Fruit fly (Drosophila melanogaster): Measurements from ENCODE around the gene obst-H.

Gene obst-H

dm6 chr3L:15541281-15541680 lies 12.2 kb upstream of the obst-H start:
- TF ChIP-seq noc (tag; optimal IDR thresholded peaks at IDR 0.05), result no peak

- TF ChIP-seq noc (tag; optimal IDR thresholded peaks at IDR 0.05), result no peak
These were observed 11.6 kb upstream of the obst-H start for dm6 chr3L:15540682-15541081.

DNA sequence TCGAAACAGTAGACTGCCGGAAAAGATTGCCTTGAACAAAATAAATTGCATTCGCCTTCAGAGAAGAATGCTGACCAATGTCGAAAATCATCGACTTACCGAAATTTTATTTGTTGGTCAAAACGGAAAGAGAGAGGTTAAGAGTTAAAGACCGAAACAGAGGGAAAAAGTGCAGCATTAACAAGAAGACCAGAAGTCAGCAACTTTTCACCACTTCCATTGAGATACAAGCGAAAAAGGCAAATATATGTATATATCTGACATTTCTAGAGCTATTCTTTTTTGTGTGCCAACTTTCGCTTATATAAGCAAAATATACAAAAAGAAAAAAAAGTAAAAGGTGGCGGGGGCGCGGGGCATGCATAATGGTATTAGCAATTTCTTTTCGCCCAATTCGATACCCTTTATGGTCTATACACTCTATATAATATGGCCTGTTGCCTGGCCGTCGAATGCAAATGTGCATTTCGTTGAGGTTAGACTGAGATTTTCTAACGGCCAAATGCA lies 10.9 kb upstream of the obst-H start:
- TF ChIP-seq noc (tag; optimal IDR thresholded peaks at IDR 0.05), result no peak

DNA sequence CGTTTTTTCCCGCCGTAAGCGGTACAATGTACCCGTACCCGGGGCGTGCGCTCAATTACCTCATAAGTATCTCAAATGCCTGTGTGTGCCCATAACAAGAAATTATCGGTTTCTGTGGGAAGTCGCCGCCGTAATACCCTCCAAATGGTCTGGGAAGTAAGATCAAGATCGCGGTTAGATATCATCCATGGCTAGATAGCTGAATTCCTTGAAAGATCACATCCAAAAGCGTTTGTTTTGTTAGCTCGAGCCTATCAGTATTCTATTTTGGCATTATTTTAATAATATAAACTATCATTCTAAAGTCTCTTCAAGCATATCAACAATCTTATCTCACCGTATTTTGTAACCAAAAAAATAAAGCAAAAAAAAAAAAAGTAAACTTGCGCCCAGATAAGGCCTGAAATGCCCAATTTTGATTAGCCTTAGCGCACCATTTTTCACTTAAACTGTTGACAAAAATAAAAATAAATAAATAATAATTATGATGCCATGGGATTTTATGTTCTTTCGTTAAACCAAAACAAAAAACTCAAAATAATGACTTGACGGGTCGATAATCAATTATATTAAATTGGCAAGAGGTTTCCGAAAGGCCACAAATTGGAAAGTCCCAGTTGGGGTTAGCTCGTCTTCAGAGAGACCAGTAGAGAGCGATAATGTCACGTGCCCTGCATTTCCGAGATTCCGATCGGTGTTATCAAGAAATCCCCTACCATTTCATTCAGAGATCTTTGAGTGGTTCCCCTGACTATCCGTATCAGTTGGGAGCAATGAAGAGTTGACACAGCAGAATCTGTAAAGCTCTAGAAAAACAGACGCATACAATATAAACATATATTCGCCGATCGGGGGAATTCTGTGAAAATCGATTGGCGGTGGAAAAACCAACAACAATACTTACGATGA lies 9.8 kb upstream of the obst-H start:
- TF ChIP-seq noc (tag; optimal IDR thresholded peaks at IDR 0.05), result peak; percentile 20

DNA sequence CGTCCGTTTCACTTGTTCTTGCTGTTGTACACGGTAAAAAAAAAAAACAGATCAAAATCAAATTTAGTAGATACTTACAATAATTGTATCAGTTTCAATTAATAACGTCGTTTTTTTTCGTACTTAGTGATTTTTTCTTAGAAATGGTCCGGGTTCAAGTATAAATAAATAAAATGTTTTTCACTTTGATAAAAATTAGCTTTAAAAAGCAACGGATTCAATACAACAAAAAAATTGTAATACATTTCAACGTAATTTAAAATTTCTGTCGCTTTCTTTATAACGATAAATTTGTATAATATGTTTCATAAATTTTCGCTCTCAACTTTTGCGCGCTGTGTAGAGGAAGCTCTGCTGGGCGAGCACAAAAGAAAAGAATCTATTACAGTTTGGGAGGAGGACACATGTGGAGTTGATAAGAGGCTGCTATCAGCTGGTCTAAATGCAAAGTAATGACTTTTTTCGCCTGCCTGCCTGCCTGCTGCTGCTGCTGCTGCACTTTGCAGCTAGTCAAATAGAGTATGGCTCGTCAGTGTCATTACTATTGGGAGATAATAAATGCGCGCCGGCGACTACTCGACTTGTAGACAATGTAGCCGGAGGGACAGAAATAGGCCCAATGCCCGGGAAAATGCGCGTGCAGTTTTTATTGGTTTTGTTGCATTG lies 9.0 kb upstream of the obst-H start:
- TF ChIP-seq noc (tag; optimal IDR thresholded peaks at IDR 0.05), result peak; percentile 80

DNA sequence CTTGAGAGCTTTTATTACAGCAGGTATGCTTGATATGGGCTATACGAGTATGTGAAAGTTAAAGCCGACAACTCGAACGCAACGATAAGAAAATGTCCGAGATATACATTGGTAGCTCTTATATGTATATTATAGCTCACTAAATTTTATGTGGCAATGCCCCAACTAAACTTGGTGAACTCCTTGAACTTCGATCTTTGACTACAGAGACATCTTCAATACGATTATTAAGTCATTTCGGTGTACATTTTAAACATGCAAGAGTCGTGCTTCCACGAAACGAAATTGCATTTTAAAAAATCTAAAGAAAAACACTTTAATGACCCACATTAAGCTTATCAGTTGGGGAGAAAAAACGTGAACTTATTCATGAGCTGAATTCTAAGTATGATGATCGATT lies 7.5 kb upstream of the obst-H start:
- TF ChIP-seq noc (tag; optimal IDR thresholded peaks at IDR 0.05), result no peak

DNA sequence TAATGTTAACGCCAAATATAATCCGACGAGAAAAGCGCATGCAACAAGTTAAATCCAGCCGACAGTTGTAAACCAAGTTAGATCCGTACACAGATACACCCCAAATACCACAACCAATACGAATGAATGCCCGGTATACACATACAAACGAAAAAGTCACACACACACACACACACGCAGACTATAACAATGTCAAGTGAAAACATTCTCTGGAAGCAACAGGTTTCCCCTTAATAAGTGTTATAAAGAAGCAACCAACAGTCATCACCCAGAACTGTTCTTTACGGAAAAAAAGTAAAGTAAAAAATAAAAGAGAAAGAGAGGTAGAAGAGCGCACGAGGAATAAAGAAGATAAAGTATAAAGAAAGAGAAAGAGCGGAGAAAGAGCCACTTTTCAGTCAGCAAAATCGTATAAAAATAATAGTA lies 6.8 kb upstream of the obst-H start:
- TF ChIP-seq noc (tag; optimal IDR thresholded peaks at IDR 0.05), result no peak

DNA sequence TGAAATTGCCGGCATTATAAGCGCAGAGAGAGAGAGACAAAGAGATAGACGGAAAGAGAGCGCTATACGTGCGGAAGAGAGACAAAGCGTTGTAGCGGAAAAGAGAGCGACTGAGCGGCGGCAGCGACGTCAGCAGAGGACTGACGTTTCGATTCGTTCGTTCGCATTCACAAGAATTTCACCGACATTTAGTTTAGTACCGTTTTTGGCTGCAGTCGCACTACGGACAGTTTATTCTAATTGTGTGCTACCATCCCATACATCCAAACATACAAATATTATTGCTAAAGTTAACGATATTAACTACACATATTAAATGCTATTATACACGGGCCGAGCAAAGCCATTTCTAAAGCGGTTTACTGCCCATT lies 6.2 kb upstream of the obst-H start, which contains the start of gene CrebA:
CrebA (plus strand) TSS at position 168 of the 371 bp plus-strand sequence.
- TF ChIP-seq noc (tag; optimal IDR thresholded peaks at IDR 0.05), result no peak

DNA sequence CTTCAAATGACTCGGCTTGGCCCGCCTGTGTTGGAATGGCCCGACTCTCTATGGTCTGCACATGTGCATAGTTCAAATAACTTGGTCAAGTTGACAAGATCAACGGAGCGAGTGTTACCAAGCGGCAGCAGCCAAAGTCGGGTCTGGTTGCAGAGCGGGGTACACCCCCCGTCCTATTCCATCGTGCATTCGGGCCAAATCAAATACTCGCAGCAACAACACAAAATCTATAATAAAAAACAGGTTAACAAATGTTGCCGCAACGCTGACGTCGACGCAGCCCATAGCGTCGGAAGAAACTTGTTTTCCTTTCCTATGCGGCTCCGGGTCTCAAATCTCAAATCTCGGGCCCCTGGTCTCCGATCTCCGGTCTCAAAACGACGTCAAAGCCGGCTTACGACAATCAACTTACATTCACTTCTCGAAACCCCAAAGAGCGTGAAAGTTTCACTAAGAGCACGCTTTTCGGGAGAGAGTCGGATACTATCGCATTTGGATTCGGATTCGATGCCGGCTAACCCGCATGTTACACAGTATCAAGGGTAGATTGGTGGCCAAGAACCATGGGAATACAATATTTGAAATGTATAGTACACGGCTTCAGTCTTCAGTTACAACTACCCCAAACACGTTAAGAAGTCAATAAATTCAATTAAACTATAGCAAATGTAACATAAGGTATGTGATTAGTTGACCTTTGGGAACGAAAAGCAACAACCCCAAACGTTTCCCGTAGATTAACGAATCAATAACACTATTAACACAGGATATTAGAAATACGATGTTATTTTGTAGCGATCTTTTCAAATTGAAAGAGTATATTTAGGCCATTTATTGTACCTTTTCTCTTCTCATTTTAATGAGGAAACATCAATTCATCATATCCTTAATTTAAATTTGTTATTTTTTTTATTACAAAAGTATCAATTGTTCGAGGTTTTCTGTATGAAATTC lies 5.5 kb upstream of the obst-H start:
- TF ChIP-seq noc (tag; optimal IDR thresholded peaks at IDR 0.05), result peak; percentile 78

- peak; percentile 79 for TF ChIP-seq noc (tag; optimal IDR thresholded peaks at IDR 0.05)
These were observed 4.5 kb upstream of the obst-H start for dm6 chr3L:15533402-15534129.

DNA sequence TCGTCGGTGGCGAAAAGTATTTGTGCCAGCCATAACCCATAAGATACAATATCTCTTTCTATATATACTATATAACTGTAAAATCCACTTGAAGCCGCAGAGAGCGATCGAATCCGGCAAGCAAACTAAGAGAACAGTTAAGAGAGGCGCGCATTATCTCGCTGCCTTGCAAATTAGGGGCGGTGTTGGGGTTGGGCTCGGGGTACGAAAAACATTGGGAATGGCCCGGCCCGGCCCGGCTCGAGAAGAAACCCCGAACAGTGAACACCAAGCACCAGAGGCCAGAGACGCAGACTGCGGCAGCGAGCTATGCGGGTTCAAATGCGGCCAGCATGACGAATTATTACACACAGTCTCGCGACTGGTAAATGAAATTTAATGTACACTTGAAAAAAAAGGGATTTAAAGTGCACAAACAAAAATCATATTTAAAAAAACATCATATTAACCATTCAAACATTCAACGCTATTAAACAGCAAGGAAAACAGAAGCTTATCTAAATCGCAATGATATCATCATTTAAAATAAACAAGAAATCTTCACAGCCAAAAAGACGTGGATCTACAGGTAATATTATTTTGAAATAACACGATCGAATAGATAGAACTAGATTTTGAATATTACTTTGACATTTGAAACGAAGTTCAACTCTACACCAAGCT lies 3.5 kb upstream of the obst-H start:
- TF ChIP-seq noc (tag; optimal IDR thresholded peaks at IDR 0.05), result no peak

- peak; percentile 80 for TF ChIP-seq noc (tag; optimal IDR thresholded peaks at IDR 0.05)
These were observed 2.6 kb upstream of the obst-H start, which contains the start of gene CG43248 for dm6 chr3L:15531423-15532325. CG43248 (minus strand) TSS chr3L:15531473.

DNA sequence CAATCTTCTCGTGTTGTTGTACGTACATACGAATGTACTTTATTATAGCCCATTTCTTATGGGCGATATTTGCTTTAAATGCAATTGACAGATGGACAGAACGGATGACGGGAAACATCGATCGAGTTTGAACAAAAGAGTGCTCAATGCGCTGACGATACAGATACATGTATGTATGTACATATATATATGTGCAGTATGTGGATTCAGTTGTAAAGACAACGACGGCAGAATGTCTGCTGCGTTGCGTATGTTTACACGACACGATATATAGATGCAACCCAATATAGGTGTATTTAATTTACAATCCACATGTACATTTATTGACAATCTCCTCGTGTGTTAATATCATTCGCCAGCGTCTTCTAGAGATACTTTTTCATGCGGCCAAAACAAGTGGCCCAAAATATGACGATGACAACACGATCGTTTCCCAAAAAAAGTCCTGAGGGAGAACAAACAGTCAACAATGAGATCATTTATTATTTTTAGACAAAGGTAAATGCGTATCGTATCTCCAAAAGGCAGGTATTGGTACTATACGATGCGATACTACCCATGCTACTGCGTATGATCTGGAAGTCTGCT lies 1.7 kb upstream of the obst-H start:
- TF ChIP-seq noc (tag; optimal IDR thresholded peaks at IDR 0.05), result no peak
